Fruit fly (Drosophila melanogaster) whole organism, wandering third instar larva: Measurements from ENCODE around the gene Zcchc7.

Experiments used
- Abd-B ChIP-seq: fragments of >200 bp; optimal IDR thresholded peaks from 2 replicates; lab custom pipeline; 2017; ENCODE audit warnings: missing biosample characterization, missing genetic modification characterization
- CG32264 ChIP-seq: fragments of 200-800 bp; sonication (Bioruptor generic); optimal IDR thresholded peaks from 2 replicates; lab custom pipeline; 2016; ENCODE audit warnings: missing biosample characterization, missing genetic modification characterization
- CG9705 ChIP-seq: fragments of 200-800 bp; sonication (Bioruptor generic); optimal IDR thresholded peaks from 2 replicates; lab custom pipeline; 2018; ENCODE audit warnings: missing biosample characterization, mild to moderate bottlenecking, missing genetic modification characterization
- CrebA ChIP-seq: fragments of 200-800 bp; sonication (Bioruptor generic); optimal IDR thresholded peaks from 2 replicates; lab custom pipeline; 2016; ENCODE audit warnings: missing biosample characterization, mild to moderate bottlenecking, missing genetic modification characterization, borderline replicate concordance
- Dfd ChIP-seq: fragments of >200 bp; optimal IDR thresholded peaks from 2 replicates; lab custom pipeline; 2017; ENCODE audit warnings: missing biosample characterization, missing genetic modification characterization
- Dif ChIP-seq: fragments of 200-275, 200-300 bp; sonication (Bioruptor generic); optimal IDR thresholded peaks from 2 replicates; lab custom pipeline; 2018; ENCODE audit warnings: missing biosample characterization, missing genetic modification characterization; ENCODE audit not compliant: partially characterized antibody
- GATAd ChIP-seq: sonication (Bioruptor generic); optimal IDR thresholded peaks from 2 replicates; lab custom pipeline; 2016; ENCODE audit warnings: missing biosample characterization, missing genetic modification characterization
- HLH106 ChIP-seq: fragments of 200-800 bp; optimal IDR thresholded peaks from 3 replicates; lab custom pipeline; 2019; ENCODE audit warnings: missing biosample characterization, mild to moderate bottlenecking, missing genetic modification characterization, moderate library complexity
- Hnf4 ChIP-seq: fragments of 200-800 bp; sonication (Bioruptor generic); optimal IDR thresholded peaks from 2 replicates; lab custom pipeline; 2016; ENCODE audit warnings: missing biosample characterization, mild to moderate bottlenecking, missing genetic modification characterization
- Hr83 ChIP-seq: fragments of 200-300 bp; sonication (Bioruptor generic); optimal IDR thresholded peaks from 2 replicates; lab custom pipeline; 2016; ENCODE audit warnings: missing biosample characterization, mild to moderate bottlenecking, missing genetic modification characterization, moderate library complexity; ENCODE audit not compliant: poor library complexity, severe bottlenecking
- Jra ChIP-seq: sonication (Bioruptor generic); optimal IDR thresholded peaks from 2 replicates; lab custom pipeline; 2016; ENCODE audit warnings: missing biosample characterization, missing genetic modification characterization
- Mio ChIP-seq: sonication (Bioruptor generic); optimal IDR thresholded peaks from 2 replicates; lab custom pipeline; 2016; ENCODE audit warnings: missing biosample characterization, missing genetic modification characterization
- Myc ChIP-seq: fragments of >200 bp; optimal IDR thresholded peaks from 2 replicates; lab custom pipeline; 2017
- N ChIP-seq: fragments of >200 bp; optimal IDR thresholded peaks from 2 replicates; lab custom pipeline; 2018; ENCODE audit warnings: missing biosample characterization, missing external identifiers, missing genetic modification characterization
- OdsH ChIP-seq: fragments of 200-800 bp; sonication (Bioruptor generic); optimal IDR thresholded peaks from 2 replicates; lab custom pipeline; 2016; ENCODE audit warnings: missing biosample characterization, mild to moderate bottlenecking, missing genetic modification characterization
- Rel ChIP-seq, 2 experiments: fragments of 200-800 bp; sonication (Bioruptor generic) in 1 of 2; optimal IDR thresholded peaks; 2 replicates in 1 of 2; 3 replicates in 1 of 2; lab custom pipeline; 2016 to 2019; ENCODE audit warnings: mild to moderate bottlenecking in 2 of 2, missing biosample characterization in 2 of 2, missing genetic modification characterization in 2 of 2, moderate library complexity in 1 of 2
- Sp1 ChIP-seq: fragments of 200-800 bp; sonication (Bioruptor generic); optimal IDR thresholded peaks from 3 replicates; lab custom pipeline; 2019; ENCODE audit warnings: missing biosample characterization, mild to moderate bottlenecking, missing genetic modification characterization, moderate library complexity
- br ChIP-seq: fragments of 200-800 bp; sonication (Bioruptor generic); optimal IDR thresholded peaks from 2 replicates; lab custom pipeline; 2016; ENCODE audit warnings: missing biosample characterization, missing genetic modification characterization
- dl ChIP-seq, 2 experiments: fragments of 175-275, 200-275 bp in 1 of 2; fragments of 200-275 bp in 1 of 2; sonication (Bioruptor generic); optimal IDR thresholded peaks; lab custom pipeline; 2018; ENCODE audit warnings: mild to moderate bottlenecking in 2 of 2, missing biosample characterization in 2 of 2, missing genetic modification characterization in 2 of 2, moderate library complexity in 2 of 2; ENCODE audit not compliant: partially characterized antibody in 2 of 2, insufficient read depth in 1 of 2
- ey ChIP-seq: fragments of 200-800 bp; sonication (Bioruptor generic); optimal IDR thresholded peaks from 2 replicates; lab custom pipeline; 2016; ENCODE audit warnings: missing biosample characterization, missing genetic modification characterization
- foxo ChIP-seq, 2 experiments: fragments of 200-800 bp; sonication (Bioruptor generic); optimal IDR thresholded peaks; 2 replicates in 1 of 2; 3 replicates in 1 of 2; lab custom pipeline; 2016 to 2017; ENCODE audit warnings: missing biosample characterization in 2 of 2, missing genetic modification characterization in 2 of 2
- fru ChIP-seq: fragments of 200-800 bp; sonication (Bioruptor generic); optimal IDR thresholded peaks from 3 replicates; lab custom pipeline; 2016; ENCODE audit warnings: missing biosample characterization, mild to moderate bottlenecking, missing genetic modification characterization
- h ChIP-seq: fragments of 200-800 bp; sonication (Bioruptor generic); optimal IDR thresholded peaks from 3 replicates; lab custom pipeline; 2016; ENCODE audit warnings: missing biosample characterization, mild to moderate bottlenecking, missing genetic modification characterization
- pan ChIP-seq: fragments of >200 bp; optimal IDR thresholded peaks from 2 replicates; lab custom pipeline; 2017
- rgr ChIP-seq: fragments of 200-800 bp; sonication (Bioruptor generic); optimal IDR thresholded peaks from 3 replicates; lab custom pipeline; 2016; ENCODE audit warnings: missing biosample characterization, mild to moderate bottlenecking, missing genetic modification characterization
- sage ChIP-seq: fragments of 200-800 bp; sonication (Bioruptor generic); optimal IDR thresholded peaks from 2 replicates; lab custom pipeline; 2016; ENCODE audit warnings: missing biosample characterization, mild to moderate bottlenecking, missing genetic modification characterization
- sv ChIP-seq: fragments of 200-800 bp; sonication (Bioruptor generic); optimal IDR thresholded peaks from 3 replicates; lab custom pipeline; 2016; ENCODE audit warnings: missing biosample characterization, missing genetic modification characterization
- tai ChIP-seq: sonication (Bioruptor generic); optimal IDR thresholded peaks from 2 replicates; lab custom pipeline; 2016; ENCODE audit warnings: missing biosample characterization, missing genetic modification characterization
- usp ChIP-seq: fragments of >200 bp; optimal IDR thresholded peaks from 2 replicates; lab custom pipeline; 2017; ENCODE audit warnings: missing biosample characterization, missing genetic modification characterization
- woc ChIP-seq: sonication (Bioruptor generic); optimal IDR thresholded peaks from 2 replicates; lab custom pipeline; 2016; ENCODE audit warnings: missing biosample characterization, mild to moderate bottlenecking, missing genetic modification characterization

The Zcchc7 gene

DNA sequence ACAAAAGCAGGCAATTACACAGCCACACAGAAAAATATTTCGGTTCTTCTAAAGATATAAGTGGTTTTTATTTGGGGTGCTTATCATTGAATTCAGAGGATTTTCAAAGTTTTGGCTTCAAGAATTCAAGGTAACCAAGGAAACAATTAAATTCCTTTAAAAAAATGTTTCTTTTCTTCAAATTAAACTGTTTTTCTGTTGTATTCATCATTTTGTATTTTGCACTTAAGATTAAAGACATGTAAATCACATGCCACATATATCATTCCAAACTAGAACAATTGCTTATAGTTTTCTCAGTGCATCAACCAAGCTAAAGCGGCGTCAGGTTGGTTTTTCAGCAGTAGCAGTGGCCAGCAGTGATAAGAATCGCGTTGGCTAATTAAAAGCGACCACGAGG is 4.6 kb upstream of the Zcchc7 start:
- TF ChIP-seq Hr83 (GFP tag; lab: Kevin White, UChicago) = no peak
- no peak for TF ChIP-seq CG32264
- no peak for TF ChIP-seq usp
- TF ChIP-seq rgr = no peak
- no peak for TF ChIP-seq sage (GFP tag; lab: Kevin White, UChicago)
- no peak for TF ChIP-seq Myc (lab: Kevin White, UChicago)
- TF ChIP-seq h (GFP tag; lab: Kevin White, UChicago) = no peak
- no peak for TF ChIP-seq Dfd (GFP tag; lab: Kevin White, UChicago)
- TF ChIP-seq woc (GFP tag; lab: Kevin White, UChicago) = no peak
- TF ChIP-seq br (GFP tag; lab: Kevin White, UChicago) = no peak
- no peak for TF ChIP-seq foxo (GFP tag; optimal IDR thresholded peaks at IDR 0.05; lab: Kevin White, UChicago)
- no peak for TF ChIP-seq tai (GFP tag; lab: Kevin White, UChicago)
- TF ChIP-seq GATAd (GFP tag; lab: Kevin White, UChicago) = no peak

DNA sequence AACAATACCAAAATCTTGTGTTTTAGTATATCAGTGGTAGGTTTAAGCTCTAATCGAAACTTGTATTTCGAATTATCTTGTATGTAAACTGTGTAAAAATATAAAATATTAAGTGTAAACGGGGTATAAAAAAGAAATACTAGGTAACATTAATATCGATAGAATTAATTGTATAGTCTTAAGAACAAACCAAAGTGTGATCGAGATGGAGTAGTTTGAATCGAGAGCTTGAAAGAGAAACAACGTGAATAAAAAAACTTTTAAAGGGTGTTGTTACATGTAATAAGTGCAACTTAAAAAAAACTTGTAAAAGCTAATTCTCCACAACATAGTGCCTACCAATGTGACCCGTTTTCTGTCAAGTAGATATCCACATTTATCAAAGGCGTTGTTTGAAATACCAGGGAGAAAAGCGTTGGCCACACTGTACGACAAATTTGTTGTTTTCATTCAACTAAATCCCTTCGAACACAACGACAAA is 3.1 kb upstream of the Zcchc7 start, which contains the start of gene TSG101:
TSG101 (plus strand) TSS at position 208 of the 481 bp plus-strand sequence.
- peak; percentile 6 for TF ChIP-seq rgr
- no peak for TF ChIP-seq Hr83 (GFP tag; lab: Kevin White, UChicago)
- no peak for TF ChIP-seq CG32264
- TF ChIP-seq dl (GFP tag; optimal IDR thresholded peaks at IDR 0.05; lab: Kevin White, UChicago; ENCODE audit: insufficient read depth in 1 of 2, partially characterized antibody in 2 of 2) = no peak
- TF ChIP-seq Abd-B (GFP tag; lab: Kevin White, UChicago) = no peak
- no peak for TF ChIP-seq usp
- no peak for TF ChIP-seq tai (GFP tag; lab: Kevin White, UChicago)
- no peak for TF ChIP-seq HLH106 (tag; lab: Kevin White, UChicago)
- TF ChIP-seq Rel (GFP tag; optimal IDR thresholded peaks at IDR 0.05; lab: Kevin White, UChicago) = no peak
- peak; percentile 35 for TF ChIP-seq Rel (tag; optimal IDR thresholded peaks at IDR 0.05; lab: Kevin White, UChicago)
- no peak for TF ChIP-seq Mio
- TF ChIP-seq Myc (lab: Kevin White, UChicago) = no peak
- peak; percentile 78 for TF ChIP-seq N (GFP tag; lab: Kevin White, UChicago)
- no peak for TF ChIP-seq h (GFP tag; lab: Kevin White, UChicago)
- TF ChIP-seq GATAd (GFP tag; lab: Kevin White, UChicago) = no peak
- TF ChIP-seq OdsH (GFP tag; lab: Kevin White, UChicago) = no peak
- no peak for TF ChIP-seq Dfd (GFP tag; lab: Kevin White, UChicago)
- no peak for TF ChIP-seq CrebA
- TF ChIP-seq pan (lab: Kevin White, UChicago) = no peak
- no peak for TF ChIP-seq Jra (GFP tag; lab: Kevin White, UChicago)
- TF ChIP-seq Hnf4 (GFP tag; lab: Kevin White, UChicago) = no peak

DNA sequence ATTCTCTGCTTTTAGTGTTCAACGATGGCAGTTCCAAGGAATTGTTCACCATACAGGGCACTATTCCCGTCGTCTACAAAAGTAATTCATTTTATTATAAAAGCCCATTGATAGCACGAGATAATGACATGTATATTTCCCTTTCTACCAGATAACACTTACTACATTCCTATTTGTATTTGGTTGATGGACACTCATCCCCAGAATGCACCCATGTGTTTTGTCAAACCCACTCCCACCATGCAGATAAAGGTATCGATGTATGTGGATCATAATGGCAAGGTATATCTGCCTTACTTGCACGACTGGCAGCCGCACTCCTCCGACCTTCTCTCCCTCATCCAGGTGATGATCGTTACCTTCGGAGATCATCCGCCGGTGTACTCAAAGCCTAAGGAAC is 2.2 kb upstream of the Zcchc7 start:
- no peak for TF ChIP-seq CrebA
- TF ChIP-seq sv (GFP tag; lab: Kevin White, UChicago) = no peak
- no peak for TF ChIP-seq tai (GFP tag; lab: Kevin White, UChicago)
- no peak for TF ChIP-seq Mio

DNA sequence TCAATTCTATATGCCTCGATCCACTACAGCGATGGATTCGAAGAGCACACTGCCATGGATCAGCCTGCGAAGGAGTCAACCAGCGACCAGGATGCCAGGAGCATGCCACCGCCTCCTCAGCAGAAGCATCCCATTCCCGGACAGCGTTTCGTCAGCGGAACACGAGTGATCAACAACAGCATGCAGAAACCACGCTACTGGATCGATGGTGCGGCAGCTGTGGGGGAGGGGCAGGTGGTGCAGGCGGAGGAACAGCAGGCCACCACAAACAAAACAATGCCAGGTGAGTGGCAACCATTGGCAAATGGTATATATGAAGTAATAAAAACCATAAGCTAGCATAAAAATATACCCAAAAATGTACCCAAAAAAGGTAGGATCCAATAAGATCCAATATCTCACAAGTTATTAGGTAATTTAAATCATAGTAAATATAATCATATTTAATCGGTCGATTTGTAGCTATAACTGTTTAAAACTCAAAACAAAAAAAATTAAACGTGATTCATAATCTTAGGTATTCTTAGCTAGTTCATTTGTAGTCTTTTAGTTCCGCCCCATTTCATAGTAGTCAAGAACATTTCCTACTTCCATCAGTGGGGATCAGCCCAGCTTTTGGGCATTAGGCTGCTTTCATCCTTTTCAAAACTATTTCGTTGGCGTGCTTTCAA is 556 bp downstream of the Zcchc7 start, which contains the start of gene CG32161:
CG32161 (plus strand) TSS at position 621 of the 671 bp plus-strand sequence.
- TF ChIP-seq h (GFP tag; lab: Kevin White, UChicago) (no peak), Mio (no peak), Abd-B (GFP tag; lab: Kevin White, UChicago) (no peak), ey (GFP tag; lab: Kevin White, UChicago) (no peak), OdsH (GFP tag; lab: Kevin White, UChicago) (no peak), Dfd (GFP tag; lab: Kevin White, UChicago) (no peak), tai (GFP tag; lab: Kevin White, UChicago) (no peak), fru (GFP tag; lab: Kevin White, UChicago) (no peak), Dif (no peak), foxo (GFP tag; optimal IDR thresholded peaks at IDR 0.05; lab: Kevin White, UChicago) (no peak), CrebA (no peak), pan (lab: Kevin White, UChicago) (no peak), Sp1 (GFP tag; lab: Kevin White, UChicago) (no peak), br (GFP tag; lab: Kevin White, UChicago) (no peak), CG32264 (no peak), CG9705 (GFP tag; lab: Kevin White, UChicago) (no peak)
